Fruit fly (Drosophila melanogaster): ENCODE measurements around the gene ND-18.

ND-18 gene

dm6 chrX:19510204-19510603 is 18.0 kb downstream of the ND-18 start:
- no peak for TF ChIP-seq CG7101 (tag; optimal IDR thresholded peaks at IDR 0.05)
- no peak for TF ChIP-seq bab1 (GFP tag; optimal IDR thresholded peaks at IDR 0.05)
- TF ChIP-seq tj (GFP tag; optimal IDR thresholded peaks at IDR 0.05) = no peak
- no peak for TF ChIP-seq CG33017 (tag; optimal IDR thresholded peaks at IDR 0.05)
- no peak for TF ChIP-seq toe (GFP tag; optimal IDR thresholded peaks at IDR 0.05)
- no peak for TF ChIP-seq CG11617 (GFP tag; optimal IDR thresholded peaks at IDR 0.05)
- peak; percentile 77 for TF ChIP-seq pad (GFP tag; optimal IDR thresholded peaks at IDR 0.05)
- TF ChIP-seq CG5204 (GFP tag; optimal IDR thresholded peaks at IDR 0.05) = no peak

DNA sequence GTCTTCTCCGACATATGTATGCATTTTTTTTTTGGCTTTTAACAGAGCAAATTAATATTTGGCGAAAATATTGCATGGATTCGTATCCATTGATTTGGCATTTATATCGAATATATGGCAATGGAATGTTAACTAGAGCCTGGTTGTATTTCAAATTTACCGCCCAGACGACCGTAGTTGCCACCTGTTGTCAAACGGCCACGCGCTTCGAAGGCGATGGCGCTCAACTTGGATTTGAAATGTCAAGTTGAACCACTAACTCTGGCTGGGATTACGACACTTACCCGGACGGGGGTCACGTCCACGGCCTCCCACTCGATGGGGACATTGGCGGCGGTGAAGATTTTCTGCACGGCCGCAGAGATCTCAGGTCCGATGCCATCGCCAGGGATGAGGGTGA is 28.2 kb downstream of the ND-18 start:
- TF ChIP-seq kay (GFP tag; ENCODE audit: borderline replicate concordance) (no peak), CG11617 (GFP tag; optimal IDR thresholded peaks at IDR 0.05) (no peak), Mnt (GFP tag; optimal IDR thresholded peaks at IDR 0.05) (no peak), CG1620 (GFP tag; optimal IDR thresholded peaks at IDR 0.05) (no peak), cnc (optimal IDR thresholded peaks at IDR 0.05) (no peak), Hr96 (GFP tag; optimal IDR thresholded peaks at IDR 0.05) (no peak), Crg-1 (GFP tag; optimal IDR thresholded peaks at IDR 0.05) (no peak), Clk (GFP tag; optimal IDR thresholded peaks at IDR 0.05) (no peak), CG7045 (GFP tag; optimal IDR thresholded peaks at IDR 0.05) (no peak), CG14711 (tag; optimal IDR thresholded peaks at IDR 0.05) (no peak), CG33017 (tag; optimal IDR thresholded peaks at IDR 0.05) (no peak), tj (GFP tag; optimal IDR thresholded peaks at IDR 0.05) (no peak), pad (GFP tag; optimal IDR thresholded peaks at IDR 0.05) (no peak), CG7101 (tag; optimal IDR thresholded peaks at IDR 0.05) (no peak)

dm6 chrX:19520888-19521287 is 28.7 kb downstream of the ND-18 start:
- no peak for TF ChIP-seq CG12768 (GFP tag; optimal IDR thresholded peaks at IDR 0.05)
- TF ChIP-seq ovo (GFP tag; optimal IDR thresholded peaks at IDR 0.05) = no peak
- TF ChIP-seq Mnt (GFP tag; optimal IDR thresholded peaks at IDR 0.05) = peak; percentile 39
- TF ChIP-seq cnc (optimal IDR thresholded peaks at IDR 0.05) = no peak
- peak; percentile 16 for TF ChIP-seq cic (GFP tag; optimal IDR thresholded peaks at IDR 0.05)
- TF ChIP-seq toe (GFP tag; optimal IDR thresholded peaks at IDR 0.05) = no peak
- TF ChIP-seq Clk (GFP tag; optimal IDR thresholded peaks at IDR 0.05) = no peak
- TF ChIP-seq Crg-1 (GFP tag; optimal IDR thresholded peaks at IDR 0.05) = peak; percentile 3

DNA sequence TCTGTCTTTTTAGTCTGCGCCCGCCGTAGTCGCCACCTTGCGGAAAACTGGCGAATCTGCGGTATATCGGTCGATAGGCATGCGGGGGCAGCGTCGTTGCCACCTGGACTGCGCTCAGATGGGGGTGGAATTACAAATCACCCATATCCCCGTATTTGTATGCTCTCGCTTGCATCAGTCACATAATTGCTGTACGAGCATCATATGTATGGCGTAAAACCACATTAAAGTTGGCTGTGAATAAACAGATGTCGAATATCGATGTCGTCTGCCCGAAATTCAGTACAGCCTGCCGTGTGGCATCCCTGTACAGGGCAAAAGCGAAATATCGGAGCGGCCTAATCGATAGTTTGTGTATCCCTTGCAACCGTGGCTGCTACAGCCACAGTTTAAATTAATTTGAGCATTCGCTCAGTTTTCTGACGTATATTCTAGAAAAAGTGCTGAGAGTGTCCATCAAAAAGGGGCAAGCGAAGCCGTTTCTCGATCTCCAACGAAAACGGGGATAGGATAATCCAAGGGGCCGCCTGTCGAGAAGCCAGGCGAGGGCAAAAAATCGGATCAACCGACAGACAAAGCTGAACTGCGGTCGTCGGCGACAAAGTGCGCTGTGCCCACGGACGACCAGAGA is 29.6 kb downstream of the ND-18 start, which contains the start of the genes Idh3a and CoRest:
Gene Idh3a, minus strand, starts transcription at position 58 of the 631 bp plus-strand sequence.
Gene CoRest, plus strand, starts transcription at position 177 of the 631 bp plus-strand sequence.
- TF ChIP-seq toe (GFP tag; optimal IDR thresholded peaks at IDR 0.05) (peak; percentile 73), Hr96 (GFP tag; optimal IDR thresholded peaks at IDR 0.05) (peak; percentile 52), Clk (GFP tag; optimal IDR thresholded peaks at IDR 0.05) (no peak), CG33017 (tag; optimal IDR thresholded peaks at IDR 0.05) (no peak), CG12768 (GFP tag; optimal IDR thresholded peaks at IDR 0.05) (no peak), bab1 (GFP tag; optimal IDR thresholded peaks at IDR 0.05) (peak; percentile 18), tj (GFP tag; optimal IDR thresholded peaks at IDR 0.05) (peak; percentile 9), ovo (GFP tag; optimal IDR thresholded peaks at IDR 0.05) (no peak), CG5204 (GFP tag; optimal IDR thresholded peaks at IDR 0.05) (no peak), pad (GFP tag; optimal IDR thresholded peaks at IDR 0.05) (peak; percentile 24), CG1620 (GFP tag; optimal IDR thresholded peaks at IDR 0.05) (no peak), Mnt (GFP tag; optimal IDR thresholded peaks at IDR 0.05) (peak; percentile 18), CG7101 (tag; optimal IDR thresholded peaks at IDR 0.05) (no peak), CG14711 (tag; optimal IDR thresholded peaks at IDR 0.05) (no peak), Crg-1 (GFP tag; optimal IDR thresholded peaks at IDR 0.05) (no peak), kay (GFP tag; ENCODE audit: borderline replicate concordance) (no peak), CG11617 (GFP tag; optimal IDR thresholded peaks at IDR 0.05) (peak; percentile 6), CG7045 (GFP tag; optimal IDR thresholded peaks at IDR 0.05) (no peak), cnc (optimal IDR thresholded peaks at IDR 0.05) (no peak)

DNA sequence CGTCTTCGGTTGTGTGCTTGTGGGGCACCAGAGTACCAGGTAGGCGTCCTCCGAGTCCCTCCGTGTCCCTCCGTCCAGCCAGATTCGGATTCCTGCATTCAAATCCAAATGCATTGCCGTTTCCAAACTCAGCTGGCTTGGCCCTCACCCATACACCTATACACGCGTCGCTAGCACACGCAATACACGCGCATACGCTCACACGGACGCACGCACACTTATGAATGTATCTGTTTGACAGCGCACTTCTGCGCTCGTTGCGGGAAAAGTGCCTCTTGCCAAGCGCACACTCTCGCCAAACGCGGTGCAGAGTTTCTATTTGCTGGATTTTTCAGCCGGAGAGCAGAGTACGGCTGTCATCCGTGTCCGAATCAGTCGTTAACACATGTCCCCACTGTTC is 30.4 kb downstream of the ND-18 start:
- no peak for TF ChIP-seq pad (GFP tag; optimal IDR thresholded peaks at IDR 0.05)
- no peak for TF ChIP-seq CG7101 (tag; optimal IDR thresholded peaks at IDR 0.05)
- no peak for TF ChIP-seq CG33017 (tag; optimal IDR thresholded peaks at IDR 0.05)
- peak; percentile 36 for TF ChIP-seq Mnt (GFP tag; optimal IDR thresholded peaks at IDR 0.05)
- no peak for TF ChIP-seq cnc (optimal IDR thresholded peaks at IDR 0.05)
- TF ChIP-seq CG11617 (GFP tag; optimal IDR thresholded peaks at IDR 0.05) = no peak
- TF ChIP-seq bab1 (GFP tag; optimal IDR thresholded peaks at IDR 0.05) = no peak
- TF ChIP-seq CG14711 (tag; optimal IDR thresholded peaks at IDR 0.05) = no peak

DNA sequence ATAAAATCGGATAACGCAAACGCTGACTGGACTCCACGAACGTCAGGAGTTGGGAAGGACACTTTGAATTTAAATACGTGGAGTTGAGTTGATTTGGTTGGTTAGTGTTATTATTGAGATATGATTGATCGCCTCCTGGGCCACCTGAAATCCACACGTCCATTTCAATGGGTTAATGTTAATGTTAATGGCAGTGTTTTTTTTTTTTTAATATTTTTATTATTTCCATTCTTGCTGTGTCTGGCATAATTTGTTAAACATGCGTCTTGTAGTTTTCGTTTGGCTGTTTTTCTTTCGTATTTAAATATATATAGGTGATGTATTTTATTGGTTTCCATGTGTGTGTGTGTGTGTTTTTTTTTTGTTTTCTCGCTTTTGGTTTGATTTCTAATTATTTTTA is 39.4 kb downstream of the ND-18 start, which contains the start of gene CG12231:
Gene CG12231, minus strand, starts transcription at position 101 of the 400 bp plus-strand sequence.
- no peak for TF ChIP-seq CG1620 (GFP tag; optimal IDR thresholded peaks at IDR 0.05)
- no peak for TF ChIP-seq CG7101 (tag; optimal IDR thresholded peaks at IDR 0.05)
- TF ChIP-seq CG11617 (GFP tag; optimal IDR thresholded peaks at IDR 0.05) = no peak

DNA sequence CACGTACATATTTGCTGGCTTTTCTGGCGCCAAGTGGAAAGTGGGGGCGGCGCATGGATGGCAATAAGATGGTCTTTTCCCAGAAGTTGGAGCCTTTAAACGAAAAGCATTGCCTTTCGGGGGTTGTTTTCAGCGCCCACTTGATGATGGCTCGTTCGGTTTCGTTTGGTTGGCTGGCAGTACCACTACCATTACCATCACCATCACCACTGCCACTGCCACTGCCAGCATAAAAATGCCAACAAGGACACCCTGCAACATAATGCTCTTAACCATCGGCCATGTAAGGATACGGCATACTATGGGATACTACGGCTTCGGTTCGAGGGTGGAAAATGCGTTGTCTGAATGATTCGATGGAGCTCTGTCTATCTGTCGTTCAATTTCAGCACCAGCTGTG is 43.2 kb downstream of the ND-18 start:
- TF ChIP-seq CG33017 (tag; optimal IDR thresholded peaks at IDR 0.05) (no peak), CG7045 (GFP tag; optimal IDR thresholded peaks at IDR 0.05) (no peak), CG14711 (tag; optimal IDR thresholded peaks at IDR 0.05) (no peak), Crg-1 (GFP tag; optimal IDR thresholded peaks at IDR 0.05) (no peak), pad (GFP tag; optimal IDR thresholded peaks at IDR 0.05) (no peak), CG1620 (GFP tag; optimal IDR thresholded peaks at IDR 0.05) (no peak), cic (GFP tag; optimal IDR thresholded peaks at IDR 0.05) (no peak), CG5204 (GFP tag; optimal IDR thresholded peaks at IDR 0.05) (no peak), CG7101 (tag; optimal IDR thresholded peaks at IDR 0.05) (no peak), toe (GFP tag; optimal IDR thresholded peaks at IDR 0.05) (no peak), kay (GFP tag; ENCODE audit: borderline replicate concordance) (no peak), Mnt (GFP tag; optimal IDR thresholded peaks at IDR 0.05) (no peak), CG12768 (GFP tag; optimal IDR thresholded peaks at IDR 0.05) (no peak), ovo (GFP tag; optimal IDR thresholded peaks at IDR 0.05) (no peak), Hr96 (GFP tag; optimal IDR thresholded peaks at IDR 0.05) (no peak), CG11617 (GFP tag; optimal IDR thresholded peaks at IDR 0.05) (no peak), bab1 (GFP tag; optimal IDR thresholded peaks at IDR 0.05) (no peak), tj (GFP tag; optimal IDR thresholded peaks at IDR 0.05) (no peak)
